Fruit fly (Drosophila melanogaster) whole organism, embryonic: ENCODE measurements around the gene Cdk5alpha.
A peak's percentile ranks its signal among the peaks of the same experiment; 100 is the strongest.

Experiments used
- Ada2b ChIP-seq: fragments of 200-800 bp; sonication (Bioruptor generic); IDR thresholded peaks from 2 replicates; pipeline ENCODE4 v1.3.6; 2022; ENCODE audit warnings: missing biosample characterization, missing genetic modification characterization
- Blimp-1 ChIP-seq: fragments of 200-800 bp; sonication (Bioruptor generic); optimal IDR thresholded peaks from 3 replicates; lab custom pipeline; 2018; ENCODE audit warnings: missing biosample characterization, missing genetic modification characterization, mild to moderate bottlenecking, moderate library complexity, missing genetic modification reagents
- CG10366 ChIP-seq: fragments of 200-800 bp; sonication (Bioruptor generic); IDR thresholded peaks from 2 replicates; pipeline ENCODE4 v1.3.6; 2022; ENCODE audit warnings: missing biosample characterization, missing genetic modification characterization
- CG11247 ChIP-seq: fragments of 200-800 bp; sonication (Bioruptor generic); IDR thresholded peaks from 2 replicates; pipeline ENCODE4 v1.3.6; 2022; ENCODE audit warnings: missing biosample characterization, missing genetic modification characterization
- CG11504 ChIP-seq: fragments of 200-800 bp; sonication (Bioruptor generic); optimal IDR thresholded peaks from 3 replicates; lab custom pipeline; 2019; ENCODE audit warnings: missing biosample characterization, mild to moderate bottlenecking, missing genetic modification characterization, moderate library complexity
- CG12391 ChIP-seq: fragments of 200-800 bp; sonication (Bioruptor generic); optimal IDR thresholded peaks from 3 replicates; lab custom pipeline; 2018; ENCODE audit warnings: missing biosample characterization, mild to moderate bottlenecking, missing genetic modification characterization, moderate library complexity
- CG13775 ChIP-seq: fragments of 200-800 bp; sonication (Bioruptor generic); optimal IDR thresholded peaks from 3 replicates; lab custom pipeline; 2017; ENCODE audit warnings: missing biosample characterization, mild to moderate bottlenecking, missing genetic modification characterization
- CG17568 ChIP-seq: fragments of 200-800 bp; sonication (Bioruptor generic); optimal IDR thresholded peaks from 2 replicates; lab custom pipeline; 2018; ENCODE audit warnings: missing biosample characterization, mild to moderate bottlenecking, missing genetic modification characterization, moderate library complexity
- CG30020 ChIP-seq: fragments of 200-800 bp; optimal IDR thresholded peaks from 2 replicates; lab custom pipeline; 2019; ENCODE audit warnings: missing biosample characterization, mild to moderate bottlenecking, missing genetic modification characterization, moderate library complexity
- CG32532 ChIP-seq: fragments of 200-800 bp; sonication (Bioruptor generic); IDR thresholded peaks from 2 replicates; pipeline ENCODE4 v1.3.6; 2022; ENCODE audit warnings: missing biosample characterization, missing genetic modification characterization
- CG34376 ChIP-seq: fragments of 200-800 bp; sonication (Bioruptor generic); optimal IDR thresholded peaks from 2 replicates; lab custom pipeline; 2018; ENCODE audit warnings: missing biosample characterization, mild to moderate bottlenecking, missing genetic modification characterization
- CG34422 ChIP-seq: fragments of 200-800 bp; sonication (Bioruptor generic); IDR thresholded peaks from 3 replicates; pipeline ENCODE4 v1.3.6; 2022; ENCODE audit warnings: missing biosample characterization, missing genetic modification characterization
- CG3726 ChIP-seq: fragments of 200-800 bp; sonication (Bioruptor generic); IDR thresholded peaks from 3 replicates; pipeline ENCODE4, ENCODE4 v1.3.6; 2022; ENCODE audit warnings: missing biosample characterization, missing genetic modification characterization
- CG4707 ChIP-seq: fragments of 200-800 bp; sonication (Bioruptor generic); optimal IDR thresholded peaks from 2 replicates; lab custom pipeline; 2018; ENCODE audit warnings: missing biosample characterization, mild to moderate bottlenecking, missing genetic modification characterization, moderate library complexity
- CG5180 ChIP-seq: fragments of 200-800 bp; sonication (Bioruptor generic); optimal IDR thresholded peaks from 3 replicates; lab custom pipeline; 2017; ENCODE audit warnings: missing biosample characterization, missing genetic modification characterization, mild to moderate bottlenecking, moderate library complexity, missing genetic modification reagents
- CG6813 ChIP-seq: fragments of 200-800 bp; sonication (Bioruptor generic); optimal IDR thresholded peaks from 2 replicates; lab custom pipeline; 2017; ENCODE audit warnings: missing biosample characterization, missing genetic modification characterization, mild to moderate bottlenecking, moderate library complexity, missing genetic modification reagents
- CG8478 ChIP-seq: fragments of >200 bp; optimal IDR thresholded peaks from 2 replicates; lab custom pipeline; 2018
- CG9437 ChIP-seq: fragments of 200-800 bp; sonication (Bioruptor generic); optimal IDR thresholded peaks from 2 replicates; lab custom pipeline; 2018; ENCODE audit warnings: missing biosample characterization, mild to moderate bottlenecking, missing genetic modification characterization
- Dip3 ChIP-seq: fragments of 200-800 bp; sonication (Bioruptor generic); optimal IDR thresholded peaks from 3 replicates; lab custom pipeline; 2016; ENCODE audit warnings: missing biosample characterization, missing genetic modification characterization
- Dref ChIP-seq: fragments of 200-800 bp; sonication (Bioruptor generic); IDR thresholded peaks from 2 replicates; pipeline ENCODE4 v1.3.6; 2022; ENCODE audit warnings: missing biosample characterization, missing genetic modification characterization
- MESR4 ChIP-seq: fragments of 200-800 bp; sonication (Bioruptor generic); optimal IDR thresholded peaks from 2 replicates; lab custom pipeline; 2018; ENCODE audit warnings: missing biosample characterization, mild to moderate bottlenecking, missing genetic modification characterization, moderate library complexity
- Max ChIP-seq: fragments of 200-800 bp; sonication (Bioruptor generic); optimal IDR thresholded peaks from 2 replicates; lab custom pipeline; 2016; ENCODE audit warnings: missing biosample characterization, mild to moderate bottlenecking, missing genetic modification characterization
- Opbp ChIP-seq: fragments of 200-800 bp; sonication (Bioruptor generic); IDR thresholded peaks from 3 replicates; pipeline ENCODE4 v1.3.6; 2022; ENCODE audit warnings: missing biosample characterization, missing genetic modification characterization; ENCODE audit not compliant: partially characterized antibody
- Optix ChIP-seq: fragments of 200-800 bp; sonication (Bioruptor generic); IDR thresholded peaks from 3 replicates; pipeline ENCODE4 v1.3.6; 2022; ENCODE audit warnings: missing biosample characterization, missing genetic modification characterization
- Six4 ChIP-seq: fragments of 200-800 bp; sonication (Bioruptor generic); optimal IDR thresholded peaks from 2 replicates; lab custom pipeline; 2016; ENCODE audit warnings: missing biosample characterization, missing genetic modification characterization
- Usf ChIP-seq: fragments of 200-800 bp; sonication (Bioruptor generic); optimal IDR thresholded peaks from 2 replicates; lab custom pipeline; 2017; ENCODE audit warnings: missing genotype, missing biosample characterization, missing genetic modification characterization
- cas ChIP-seq: fragments of 200-800 bp; sonication (Bioruptor generic); IDR thresholded peaks from 2 replicates; pipeline ENCODE4 v1.3.6; 2022; ENCODE audit warnings: missing biosample characterization, missing genetic modification characterization
- cg ChIP-seq: fragments of 200-800 bp; sonication (Bioruptor generic); optimal IDR thresholded peaks from 3 replicates; lab custom pipeline; 2019; ENCODE audit warnings: missing biosample characterization, mild to moderate bottlenecking, missing genetic modification characterization, moderate library complexity
- crc ChIP-seq: fragments of 200-800 bp; sonication (Bioruptor generic); optimal IDR thresholded peaks from 2 replicates; lab custom pipeline; 2016; ENCODE audit warnings: missing biosample characterization, missing genetic modification characterization
- fd3F ChIP-seq: fragments of 200-800 bp; sonication (Bioruptor generic); optimal IDR thresholded peaks from 2 replicates; lab custom pipeline; 2018; ENCODE audit warnings: missing biosample characterization, mild to moderate bottlenecking, missing genetic modification characterization, moderate library complexity
- gcm ChIP-seq: fragments of 200-800 bp; sonication (Bioruptor generic); optimal IDR thresholded peaks from 2 replicates; lab custom pipeline; 2019; ENCODE audit warnings: missing biosample characterization, mild to moderate bottlenecking, missing genetic modification characterization, moderate library complexity
- gro ChIP-seq: fragments of 200-800 bp; sonication (Bioruptor generic); optimal IDR thresholded peaks from 2 replicates; lab custom pipeline; 2016; ENCODE audit warnings: missing biosample characterization, missing genetic modification characterization
- gsb ChIP-seq: fragments of 200-800 bp; sonication (Bioruptor generic); IDR thresholded peaks from 2 replicates; pipeline ENCODE4 v1.3.6; 2022; ENCODE audit warnings: missing biosample characterization, missing genetic modification characterization
- klu ChIP-seq: fragments of 200-800 bp; sonication (Bioruptor generic); IDR thresholded peaks from 2 replicates; pipeline ENCODE4 v1.3.6; 2022; ENCODE audit warnings: missing biosample characterization, missing genetic modification characterization
- lab ChIP-seq: fragments of 200-800 bp; sonication (Bioruptor generic); optimal IDR thresholded peaks from 3 replicates; lab custom pipeline; 2017; ENCODE audit warnings: missing biosample characterization, missing genetic modification characterization, mild to moderate bottlenecking, moderate library complexity, missing genetic modification reagents
- lilli ChIP-seq: fragments of 200-800 bp; sonication (Bioruptor generic); optimal IDR thresholded peaks from 3 replicates; lab custom pipeline; 2016; ENCODE audit warnings: missing biosample characterization, missing genetic modification characterization
- lov ChIP-seq, 2 experiments: fragments of 200-800 bp in 1 of 2; fragments of >200 bp in 1 of 2; sonication (Bioruptor generic) in 1 of 2; IDR thresholded peaks in 1 of 2; optimal IDR thresholded peaks in 1 of 2; 2 replicates in 1 of 2; 3 replicates in 1 of 2; pipeline versions ENCODE4 v1.3.6 to Lab custom; 2017 to 2022; ENCODE audit warnings: missing biosample characterization in 1 of 2, missing genetic modification characterization in 1 of 2
- nmo ChIP-seq: fragments of 200-800 bp; sonication (Bioruptor generic); optimal IDR thresholded peaks from 2 replicates; lab custom pipeline; 2018; ENCODE audit warnings: missing biosample characterization, mild to moderate bottlenecking, missing genetic modification characterization, moderate library complexity
- p53 ChIP-seq: fragments of 200-800 bp; sonication (Bioruptor generic); optimal IDR thresholded peaks from 2 replicates; lab custom pipeline; 2016; ENCODE audit warnings: missing biosample characterization, missing genetic modification characterization
- psq ChIP-seq: fragments of 200-800 bp; sonication (Bioruptor generic); optimal IDR thresholded peaks from 2 replicates; lab custom pipeline; 2017; ENCODE audit warnings: missing biosample characterization, missing genetic modification characterization
- slp2 ChIP-seq: fragments of 200-800 bp; sonication (Bioruptor generic); optimal IDR thresholded peaks from 2 replicates; lab custom pipeline; 2016; ENCODE audit warnings: missing biosample characterization, missing genetic modification characterization
- sug ChIP-seq: fragments of 200-800 bp; optimal IDR thresholded peaks from 2 replicates; lab custom pipeline; 2019; ENCODE audit warnings: missing biosample characterization, mild to moderate bottlenecking, missing genetic modification characterization, moderate library complexity
- trh ChIP-seq: fragments of 200-800 bp; sonication (Bioruptor generic); optimal IDR thresholded peaks from 2 replicates; lab custom pipeline; 2016; ENCODE audit warnings: missing biosample characterization, missing genetic modification characterization
- vfl ChIP-seq: fragments of 200-800 bp; sonication (Bioruptor generic); optimal IDR thresholded peaks from 2 replicates; lab custom pipeline; 2016; ENCODE audit warnings: missing biosample characterization, missing genetic modification characterization
- vnd ChIP-seq: fragments of 200-800 bp; sonication (Bioruptor generic); IDR thresholded peaks from 3 replicates; pipeline ENCODE4 v1.3.6; 2022; ENCODE audit warnings: missing biosample characterization, missing genetic modification characterization; ENCODE audit not compliant: partially characterized antibody
- wek ChIP-seq: fragments of 200-800 bp; sonication (Bioruptor generic); optimal IDR thresholded peaks from 3 replicates; lab custom pipeline; 2018; ENCODE audit warnings: missing biosample characterization, mild to moderate bottlenecking, missing genetic modification characterization, moderate library complexity
- zfh1 ChIP-seq: fragments of 200-800 bp; sonication (Bioruptor generic); IDR thresholded peaks from 3 replicates; pipeline ENCODE4 v1.3.6; 2022; ENCODE audit warnings: missing biosample characterization, missing genetic modification characterization

Gene Cdk5alpha

DNA sequence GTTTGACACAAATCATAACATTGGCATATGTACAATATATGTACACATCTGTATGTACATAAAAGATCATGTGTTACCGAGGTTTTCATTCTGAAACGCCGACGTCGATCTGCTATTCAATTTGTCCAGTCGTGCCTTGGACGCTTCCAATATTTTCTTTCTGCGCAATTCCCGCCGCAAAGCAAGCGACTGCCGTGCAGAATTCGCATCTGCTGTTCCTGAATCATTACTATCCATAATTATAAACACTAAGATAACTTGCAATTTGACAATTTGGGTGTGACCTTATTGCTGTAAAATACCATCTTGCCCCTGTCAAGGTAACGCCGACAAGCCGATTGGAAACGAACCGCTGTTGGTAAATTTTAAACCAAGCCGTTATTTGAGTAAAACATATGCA, 1.1 kb upstream of the Cdk5alpha start (continued):
- no peak for TF ChIP-seq gcm (GFP tag; lab: Kevin White, UChicago)
- TF ChIP-seq slp2: no peak
- no peak for TF ChIP-seq CG3726 (GFP tag; lab: Robert Waterston, UW)
- TF ChIP-seq Ada2b (GFP tag; lab: Robert Waterston, UW): no peak
- TF ChIP-seq CG12391 (tag; lab: Kevin White, UChicago): no peak
- TF ChIP-seq fd3F: no peak
- no peak for TF ChIP-seq CG8478
- TF ChIP-seq gsb (GFP tag; lab: Robert Waterston, UW): no peak
- TF ChIP-seq CG4707 (GFP tag; lab: Kevin White, UChicago): no peak
- no peak for TF ChIP-seq gro (GFP tag; lab: Kevin White, UChicago)
- no peak for TF ChIP-seq CG17568 (GFP tag; lab: Kevin White, UChicago)
- no peak for TF ChIP-seq cg
- TF ChIP-seq CG10366 (GFP tag; lab: Robert Waterston, UW): no peak
- TF ChIP-seq psq (GFP tag; lab: Kevin White, UChicago): no peak
- TF ChIP-seq CG5180 (GFP tag; lab: Kevin White, UChicago): no peak
- TF ChIP-seq lab (GFP tag; lab: Kevin White, UChicago): no peak
- no peak for TF ChIP-seq Opbp
- TF ChIP-seq Dip3 (GFP tag; lab: Kevin White, UChicago): no peak
- no peak for TF ChIP-seq p53 (GFP tag; lab: Kevin White, UChicago)
- TF ChIP-seq CG34422: no peak
- TF ChIP-seq Max (GFP tag; lab: Kevin White, UChicago): no peak
- TF ChIP-seq CG11247 (GFP tag; lab: Robert Waterston, UW): no peak
- TF ChIP-seq CG30020 (tag; lab: Kevin White, UChicago): peak; percentile 97
- no peak for TF ChIP-seq CG6813 (GFP tag; lab: Kevin White, UChicago)
- no peak for TF ChIP-seq CG34376
- no peak for TF ChIP-seq Optix (GFP tag; lab: Robert Waterston, UW)
- TF ChIP-seq CG32532 (GFP tag; lab: Robert Waterston, UW): no peak
- TF ChIP-seq vnd (GFP tag; lab: Robert Waterston, UW): no peak
- no peak for TF ChIP-seq Usf (GFP tag; lab: Kevin White, UChicago)
- TF ChIP-seq nmo (GFP tag; lab: Kevin White, UChicago): peak; percentile 9
- no peak for TF ChIP-seq klu (GFP tag; lab: Robert Waterston, UW)
- TF ChIP-seq CG13775 (GFP tag; lab: Kevin White, UChicago): no peak
- no peak for TF ChIP-seq CG9437
- no peak for TF ChIP-seq lov (optimal IDR thresholded peaks at IDR 0.05; lab: Kevin White, UChicago)
- no peak for TF ChIP-seq lov (GFP tag; IDR thresholded peaks at IDR 0.05; lab: Robert Waterston, UW)
- TF ChIP-seq lilli (GFP tag; lab: Kevin White, UChicago): no peak
- TF ChIP-seq Blimp-1: no peak
- TF ChIP-seq zfh1 (GFP tag; lab: Robert Waterston, UW): no peak
- TF ChIP-seq wek (GFP tag; lab: Kevin White, UChicago): peak; percentile 10
- TF ChIP-seq sug (tag; lab: Kevin White, UChicago): peak; percentile 12
- peak; percentile 83 for TF ChIP-seq MESR4 (GFP tag; lab: Kevin White, UChicago)
- no peak for TF ChIP-seq crc (GFP tag; lab: Kevin White, UChicago)
- no peak for TF ChIP-seq trh
- TF ChIP-seq Six4 (GFP tag; lab: Kevin White, UChicago): no peak
- no peak for TF ChIP-seq cas (GFP tag; lab: Robert Waterston, UW)
- no peak for TF ChIP-seq CG11504 (tag; lab: Kevin White, UChicago)
- no peak for TF ChIP-seq Dref (GFP tag; lab: Robert Waterston, UW)
- TF ChIP-seq vfl (GFP tag; lab: Kevin White, UChicago): no peak
